Fruit fly (Drosophila melanogaster) Kc167 (cell line): Measurements from ENCODE around the gene Smyd4-2.

Source experiments
- Sin3A ChIP-seq: fragments of >200 bp; optimal IDR thresholded peaks from 2 replicates; lab custom pipeline; 2018; ENCODE audit warnings: missing external identifiers
- h ChIP-seq: fragments of >200 bp; optimal IDR thresholded peaks from 3 replicates; lab custom pipeline; 2018; ENCODE audit warnings: missing external identifiers
- psq ChIP-seq: fragments of >200 bp; optimal IDR thresholded peaks from 2 replicates; lab custom pipeline; 2017; ENCODE audit warnings: missing external identifiers
- ttk ChIP-seq: sonication (Bioruptor generic); optimal IDR thresholded peaks from 2 replicates; lab custom pipeline; 2017; ENCODE audit warnings: missing external identifiers

- no peak for TF ChIP-seq h (lab: Kevin White, UChicago)
- no peak for TF ChIP-seq Sin3A
- no peak for TF ChIP-seq psq (lab: Kevin White, UChicago)
- TF ChIP-seq ttk (lab: Kevin White, UChicago): no peak
Observed at dm6 chr3L:12399171-12399570, 2.6 kb downstream of the Smyd4-2 start, which contains the start of gene CG32104.
